Fruit fly (Drosophila melanogaster) whole organism, embryonic: ENCODE data around the gene CG8907.
A peak's percentile ranks its signal among the peaks of the same experiment; 100 is the strongest.

Experiments
- Abd-B ChIP-seq: fragments of 200-800 bp; sonication (Bioruptor generic); optimal IDR thresholded peaks from 2 replicates; lab custom pipeline; 2018; ENCODE audit warnings: missing biosample characterization, mild to moderate bottlenecking, missing genetic modification characterization, moderate library complexity
- Bgb ChIP-seq: fragments of 200-800 bp; sonication (Bioruptor generic); IDR thresholded peaks from 2 replicates; pipeline ENCODE4 v1.3.6; 2022; ENCODE audit warnings: missing biosample characterization, missing genetic modification characterization; ENCODE audit not compliant: partially characterized antibody
- CG11085 ChIP-seq: fragments of 200-800 bp; sonication (Bioruptor generic); IDR thresholded peaks from 2 replicates; pipeline ENCODE4 v1.3.6; 2022; ENCODE audit warnings: missing biosample characterization, missing genetic modification characterization
- CG12769 ChIP-seq: fragments of 200-800 bp; sonication (Bioruptor generic); optimal IDR thresholded peaks from 2 replicates; lab custom pipeline; 2019; ENCODE audit warnings: missing biosample characterization, mild to moderate bottlenecking, missing genetic modification characterization, moderate library complexity
- CG14050 ChIP-seq: fragments of 200-800 bp; sonication (Bioruptor generic); IDR thresholded peaks from 3 replicates; pipeline ENCODE4 v1.3.6; 2022; ENCODE audit warnings: missing biosample characterization, missing genetic modification characterization
- CG14667 ChIP-seq: fragments of 200-800 bp; sonication (Bioruptor generic); IDR thresholded peaks from 2 replicates; pipeline ENCODE4 v1.3.6; 2022; ENCODE audit warnings: missing biosample characterization, missing genetic modification characterization
- CG14860 ChIP-seq: fragments of 200-800 bp; sonication (Bioruptor generic); IDR thresholded peaks from 3 replicates; pipeline ENCODE4 v1.3.6; 2022; ENCODE audit warnings: missing biosample characterization, missing genetic modification characterization; ENCODE audit not compliant: partially characterized antibody
- CG15011 ChIP-seq: fragments of 200-800 bp; sonication (Bioruptor generic); optimal IDR thresholded peaks from 3 replicates; lab custom pipeline; 2018; ENCODE audit warnings: missing biosample characterization, mild to moderate bottlenecking, missing genetic modification characterization
- CG15479 ChIP-seq: fragments of 200-800 bp; sonication (Bioruptor generic); optimal IDR thresholded peaks from 3 replicates; lab custom pipeline; 2019; ENCODE audit warnings: missing biosample characterization, mild to moderate bottlenecking, missing genetic modification characterization, moderate library complexity
- CG15601 ChIP-seq: fragments of 200-800 bp; sonication (Bioruptor generic); optimal IDR thresholded peaks from 3 replicates; lab custom pipeline; 2019; ENCODE audit warnings: missing biosample characterization, mild to moderate bottlenecking, missing genetic modification characterization, moderate library complexity
- CG1647 ChIP-seq: fragments of 200-800 bp; sonication (Bioruptor generic); optimal IDR thresholded peaks from 3 replicates; lab custom pipeline; 2016; ENCODE audit warnings: missing biosample characterization, missing genetic modification characterization
- CG17385 ChIP-seq: fragments of 200-800 bp; sonication (Bioruptor generic); optimal IDR thresholded peaks from 3 replicates; lab custom pipeline; 2018; ENCODE audit warnings: missing biosample characterization, mild to moderate bottlenecking, missing genetic modification characterization
- CG17829 ChIP-seq: fragments of 200-800 bp; optimal IDR thresholded peaks from 2 replicates; lab custom pipeline; 2019; ENCODE audit warnings: missing biosample characterization, mild to moderate bottlenecking, missing genetic modification characterization, moderate library complexity
- CG42726 ChIP-seq: fragments of 200-800 bp; sonication (Bioruptor generic); IDR thresholded peaks from 2 replicates; pipeline ENCODE4 v1.3.6; 2022; ENCODE audit warnings: missing biosample characterization, missing genetic modification characterization; ENCODE audit not compliant: partially characterized antibody
- CG6791 ChIP-seq: fragments of 200-800 bp; sonication (Bioruptor generic); IDR thresholded peaks from 3 replicates; pipeline ENCODE4 v1.3.6; 2022; ENCODE audit warnings: missing biosample characterization, missing genetic modification characterization; ENCODE audit not compliant: partially characterized antibody
- CG8281 ChIP-seq: fragments of 200-800 bp; sonication (Bioruptor generic); optimal IDR thresholded peaks from 2 replicates; lab custom pipeline; 2018; ENCODE audit warnings: missing biosample characterization, mild to moderate bottlenecking, missing genetic modification characterization, moderate library complexity
- CG9609 ChIP-seq: fragments of 200-800 bp; sonication (Bioruptor generic); optimal IDR thresholded peaks from 3 replicates; lab custom pipeline; 2016; ENCODE audit warnings: missing biosample characterization, missing genetic modification characterization
- CTCF ChIP-seq: fragments of 200-800 bp; sonication (Bioruptor generic); optimal IDR thresholded peaks from 2 replicates; lab custom pipeline; 2017; ENCODE audit warnings: missing biosample characterization, mild to moderate bottlenecking, missing genetic modification characterization, moderate library complexity
- D19A ChIP-seq: fragments of 200-800 bp; optimal IDR thresholded peaks from 3 replicates; lab custom pipeline; 2019; ENCODE audit warnings: missing biosample characterization, mild to moderate bottlenecking, missing genetic modification characterization, moderate library complexity
- Deaf1 ChIP-seq: fragments of 200-800 bp; optimal IDR thresholded peaks from 3 replicates; lab custom pipeline; 2019; ENCODE audit warnings: missing biosample characterization, mild to moderate bottlenecking, missing genetic modification characterization, moderate library complexity
- Elba2 ChIP-seq: fragments of 200-800 bp; sonication (Bioruptor generic); optimal IDR thresholded peaks from 3 replicates; lab custom pipeline; 2016; ENCODE audit warnings: missing biosample characterization, missing genetic modification characterization
- Fer2 ChIP-seq: fragments of 200-800 bp; sonication (Bioruptor generic); optimal IDR thresholded peaks from 2 replicates; lab custom pipeline; 2018; ENCODE audit warnings: missing biosample characterization, mild to moderate bottlenecking, missing genetic modification characterization, moderate library complexity
- Hand ChIP-seq: fragments of 200-800 bp; sonication (Bioruptor generic); optimal IDR thresholded peaks from 2 replicates; lab custom pipeline; 2017; ENCODE audit warnings: mild to moderate bottlenecking, missing biosample characterization, missing genetic modification reagents, missing genetic modification characterization
- HmgZ ChIP-seq: fragments of 200-800 bp; sonication (Bioruptor generic); optimal IDR thresholded peaks from 2 replicates; lab custom pipeline; 2018; ENCODE audit warnings: missing biosample characterization, mild to moderate bottlenecking, missing genetic modification characterization
- Lhr ChIP-seq: fragments of 200-800 bp; sonication (Bioruptor generic); optimal IDR thresholded peaks from 3 replicates; lab custom pipeline; 2017; ENCODE audit warnings: mild to moderate bottlenecking, missing biosample characterization, missing genetic modification reagents, missing genetic modification characterization
- Mes4 ChIP-seq: fragments of 200-800 bp; sonication (Bioruptor generic); optimal IDR thresholded peaks from 2 replicates; lab custom pipeline; 2016; ENCODE audit warnings: missing biosample characterization, missing genetic modification characterization
- NFAT ChIP-seq: fragments of 200-800 bp; sonication (Bioruptor generic); IDR thresholded peaks from 2 replicates; pipeline ENCODE4 v1.3.6; 2022; ENCODE audit warnings: missing biosample characterization, missing genetic modification characterization
- amos ChIP-seq: fragments of 200-800 bp; sonication (Bioruptor generic); IDR thresholded peaks from 2 replicates; pipeline ENCODE4 v1.3.6; 2022; ENCODE audit warnings: missing biosample characterization, missing genetic modification characterization; ENCODE audit not compliant: partially characterized antibody
- croc ChIP-seq: fragments of 200-800 bp; sonication (Bioruptor generic); conservative IDR thresholded peaks from 3 replicates; pipeline ENCODE4 v1.3.6; 2022; ENCODE audit warnings: missing biosample characterization, missing genetic modification characterization
- gce ChIP-seq: fragments of 200-800 bp; sonication (Bioruptor generic); IDR thresholded peaks from 3 replicates; pipeline ENCODE4 v1.3.6; 2022; ENCODE audit warnings: missing biosample characterization, missing genetic modification characterization
- h ChIP-seq: fragments of >200 bp; optimal IDR thresholded peaks from 2 replicates; lab custom pipeline; 2017
- insv ChIP-seq, 2 experiments: fragments of 200-800 bp; sonication (Bioruptor generic); optimal IDR thresholded peaks; 3 replicates each; lab custom pipeline; 2016 to 2018; ENCODE audit warnings: missing biosample characterization in 2 of 2, missing genetic modification characterization in 2 of 2
- inv ChIP-seq: fragments of 200-800 bp; sonication (Bioruptor generic); IDR thresholded peaks from 2 replicates; pipeline ENCODE4 v1.3.6; 2022; ENCODE audit warnings: missing biosample characterization, missing genetic modification characterization; ENCODE audit not compliant: partially characterized antibody
- knrl ChIP-seq: fragments of 200-800 bp; sonication (Bioruptor generic); IDR thresholded peaks from 3 replicates; pipeline ENCODE4 v1.3.6; 2022; ENCODE audit warnings: missing biosample characterization, missing genetic modification characterization; ENCODE audit not compliant: partially characterized antibody
- pita ChIP-seq: fragments of 200-800 bp; sonication (Bioruptor generic); optimal IDR thresholded peaks from 2 replicates; lab custom pipeline; 2017; ENCODE audit warnings: missing biosample characterization, mild to moderate bottlenecking, missing genetic modification characterization
- scrt ChIP-seq: fragments of 200-800 bp; sonication (Bioruptor generic); optimal IDR thresholded peaks from 2 replicates; lab custom pipeline; 2018; ENCODE audit warnings: missing biosample characterization, mild to moderate bottlenecking, missing genetic modification characterization, moderate library complexity
- tgo ChIP-seq: fragments of 200-800 bp; sonication (Bioruptor generic); IDR thresholded peaks from 3 replicates; pipeline ENCODE4 v1.3.6; 2022; ENCODE audit warnings: missing biosample characterization, missing genetic modification characterization
- unpg ChIP-seq: fragments of 200-800 bp; sonication (Bioruptor generic); optimal IDR thresholded peaks from 3 replicates; lab custom pipeline; 2018; ENCODE audit warnings: missing biosample characterization, mild to moderate bottlenecking, missing genetic modification characterization, moderate library complexity
- yki ChIP-seq: fragments of >200 bp; optimal IDR thresholded peaks from 3 replicates; lab custom pipeline; 2018
- zen ChIP-seq: fragments of 200-800 bp; sonication (Bioruptor generic); optimal IDR thresholded peaks from 3 replicates; lab custom pipeline; 2018; ENCODE audit warnings: missing biosample characterization, mild to moderate bottlenecking, missing genetic modification characterization, moderate library complexity

Gene CG8907

dm6 chr3R:16977745-16978305 lies 30.2 kb upstream of the CG8907 start, which contains the start of gene Actn3 (continued):
- TF ChIP-seq amos (GFP tag; lab: Robert Waterston, UW) (peak; percentile 69), CG17829 (peak; percentile 33), Fer2 (tag; lab: Kevin White, UChicago) (no peak), CG14050 (GFP tag; lab: Robert Waterston, UW) (no peak), h (lab: Kevin White, UChicago) (no peak), yki (lab: Kevin White, UChicago) (peak; percentile 40), unpg (GFP tag; lab: Kevin White, UChicago) (no peak), CG6791 (GFP tag; lab: Robert Waterston, UW) (0 out of 3 replicates have a peak, but pooled peaks have one; percentile 39), croc (GFP tag; lab: Robert Waterston, UW) (no peak), inv (GFP tag; lab: Robert Waterston, UW) (peak; percentile 16; the same call in 1 of the 2 replicates), CG9609 (GFP tag; lab: Kevin White, UChicago) (no peak), NFAT (GFP tag; lab: Robert Waterston, UW) (no peak), knrl (GFP tag; lab: Robert Waterston, UW) (peak; percentile 67), HmgZ (tag; lab: Kevin White, UChicago) (peak; percentile 67), Hand (no peak), CG14667 (GFP tag; lab: Robert Waterston, UW) (no peak), CG42726 (0 out of 2 replicates have a peak, but pooled peaks have one; percentile 38), CG1647 (no peak), CG12769 (tag; lab: Kevin White, UChicago) (no peak), tgo (GFP tag; lab: Robert Waterston, UW) (no peak), scrt (GFP tag; lab: Kevin White, UChicago) (no peak), gce (GFP tag; lab: Robert Waterston, UW) (no peak), Elba2 (GFP tag; lab: Kevin White, UChicago) (peak; percentile 75), CG15479 (no peak), zen (peak; percentile 65), CG15011 (GFP tag; lab: Kevin White, UChicago) (no peak), CG15601 (tag; lab: Kevin White, UChicago) (peak; percentile 49), CG8281 (tag; lab: Kevin White, UChicago) (no peak), pita (GFP tag; lab: Kevin White, UChicago) (peak; percentile 71), CG11085 (GFP tag; lab: Robert Waterston, UW) (0 out of 2 replicates have a peak, but pooled peaks have one; percentile 7), CG17385 (GFP tag; lab: Kevin White, UChicago) (no peak), Abd-B (GFP tag; lab: Kevin White, UChicago) (peak; percentile 57), CTCF (GFP tag; lab: Kevin White, UChicago) (peak; percentile 81), Lhr (GFP tag; lab: Kevin White, UChicago) (no peak), D19A (no peak), Bgb (GFP tag; lab: Robert Waterston, UW) (peak; percentile 73), Mes4 (GFP tag; lab: Kevin White, UChicago) (no peak), insv (GFP tag; optimal IDR thresholded peaks at IDR 0.05; lab: Kevin White, UChicago) (peak in 1 of 2 experiments; percentile 100), CG14860 (GFP tag; lab: Robert Waterston, UW) (peak; percentile 11; the same call in 1 of the 3 replicates), Deaf1 (tag; lab: Kevin White, UChicago) (no peak)
